Fruit fly (Drosophila melanogaster) whole organism, pupa: ENCODE data around the gene CG1271.

Experiments
- CG10348 ChIP-seq: fragments of 200-800 bp; sonication (Bioruptor generic); IDR thresholded peaks from 2 replicates; pipeline ENCODE4 v1.3.6; 2022; ENCODE audit warnings: missing biosample characterization, missing genetic modification characterization
- CG12605 ChIP-seq: fragments of 200-800 bp; sonication (Bioruptor generic); IDR thresholded peaks from 2 replicates; pipeline ENCODE4 v1.3.6; 2022; ENCODE audit warnings: missing biosample characterization, missing genetic modification characterization
- CG13204 ChIP-seq: fragments of 200-800 bp; sonication (Bioruptor generic); optimal IDR thresholded peaks from 2 replicates; lab custom pipeline; 2018; ENCODE audit warnings: missing biosample characterization, mild to moderate bottlenecking, missing genetic modification characterization, moderate library complexity
- CG14655 ChIP-seq: fragments of 200-800 bp; sonication (Bioruptor generic); optimal IDR thresholded peaks from 3 replicates; lab custom pipeline; 2017; ENCODE audit warnings: mild to moderate bottlenecking, missing biosample characterization, missing genetic modification reagents, missing genetic modification characterization
- CG15710 ChIP-seq: fragments of 200-800 bp; sonication (Bioruptor generic); optimal IDR thresholded peaks from 2 replicates; lab custom pipeline; 2018; ENCODE audit warnings: missing biosample characterization, mild to moderate bottlenecking, missing genetic modification characterization, moderate library complexity
- CG17806 ChIP-seq: fragments of 200-800 bp; sonication (Bioruptor generic); optimal IDR thresholded peaks from 2 replicates; lab custom pipeline; 2018; ENCODE audit warnings: missing biosample characterization, mild to moderate bottlenecking, missing genetic modification characterization, moderate library complexity
- CG32121 ChIP-seq: fragments of 200-800 bp; sonication (Bioruptor generic); IDR thresholded peaks from 2 replicates; pipeline ENCODE4 v1.3.6; 2022; ENCODE audit warnings: missing biosample characterization, missing genetic modification characterization
- CG34367 ChIP-seq: fragments of 200-800 bp; sonication (Bioruptor generic); optimal IDR thresholded peaks from 2 replicates; lab custom pipeline; 2018; ENCODE audit warnings: missing biosample characterization, mild to moderate bottlenecking, missing genetic modification characterization
- CG4496 ChIP-seq: fragments of 200-800 bp; sonication (Bioruptor generic); IDR thresholded peaks from 3 replicates; pipeline ENCODE4 v1.3.6; 2022; ENCODE audit warnings: missing biosample characterization, missing genetic modification characterization
- CG8159 ChIP-seq: fragments of 200-800 bp; sonication (Bioruptor generic); optimal IDR thresholded peaks from 3 replicates; lab custom pipeline; 2018; ENCODE audit warnings: missing biosample characterization, mild to moderate bottlenecking, missing genetic modification characterization, moderate library complexity
- CG8301 ChIP-seq: fragments of 200-800 bp; sonication (Bioruptor generic); optimal IDR thresholded peaks from 2 replicates; lab custom pipeline; 2018; ENCODE audit warnings: missing biosample characterization, mild to moderate bottlenecking, missing genetic modification characterization
- CG9948 ChIP-seq: fragments of 200-800 bp; sonication (Bioruptor generic); optimal IDR thresholded peaks from 2 replicates; lab custom pipeline; 2018; ENCODE audit warnings: missing biosample characterization, mild to moderate bottlenecking, missing genetic modification characterization, moderate library complexity
- D1 ChIP-seq: fragments of 200-800 bp; sonication (Bioruptor generic); optimal IDR thresholded peaks from 2 replicates; lab custom pipeline; 2018; ENCODE audit warnings: missing biosample characterization, mild to moderate bottlenecking, missing genetic modification characterization, moderate library complexity
- EcR ChIP-seq: fragments of 200-800 bp; sonication (Bioruptor generic); optimal IDR thresholded peaks from 3 replicates; lab custom pipeline; 2019; ENCODE audit warnings: missing biosample characterization, missing genetic modification characterization, mild to moderate bottlenecking, moderate library complexity, missing genetic modification reagents
- Ets98B ChIP-seq: fragments of 200-800 bp; sonication (Bioruptor generic); IDR thresholded peaks from 2 replicates; pipeline ENCODE4 v1.3.6; 2022; ENCODE audit warnings: missing biosample characterization, missing genetic modification characterization
- Pif1A ChIP-seq: fragments of 200-800 bp; sonication (Bioruptor generic); optimal IDR thresholded peaks from 3 replicates; lab custom pipeline; 2016; ENCODE audit warnings: missing biosample characterization, missing genetic modification characterization
- Pif1B ChIP-seq: fragments of 200-800 bp; sonication (Bioruptor generic); optimal IDR thresholded peaks from 3 replicates; lab custom pipeline; 2016; ENCODE audit warnings: missing biosample characterization, missing genetic modification characterization
- Snoo ChIP-seq: fragments of 200-800 bp; sonication (Bioruptor generic); optimal IDR thresholded peaks from 3 replicates; lab custom pipeline; 2017; ENCODE audit warnings: missing biosample characterization, mild to moderate bottlenecking, missing genetic modification characterization, inconsistent platforms
- fd96Ca ChIP-seq: fragments of 200-800 bp; sonication (Bioruptor generic); IDR thresholded peaks from 3 replicates; pipeline ENCODE4 v1.3.6; 2022; ENCODE audit warnings: missing biosample characterization, missing genetic modification characterization
- gl ChIP-seq: fragments of 200-800 bp; sonication (Bioruptor generic); optimal IDR thresholded peaks from 2 replicates; lab custom pipeline; 2018; ENCODE audit warnings: missing biosample characterization, mild to moderate bottlenecking, missing genetic modification characterization
- rn ChIP-seq: fragments of 200-800 bp; sonication (Bioruptor generic); IDR thresholded peaks from 2 replicates; pipeline ENCODE4 v1.3.6; 2022; ENCODE audit warnings: missing biosample characterization, missing genetic modification characterization

CG1271 gene

dm6 chr3L:3081146-3081872, 29.0 kb downstream of the CG1271 start:
- TF ChIP-seq CG8301, result peak; percentile 98
- peak; percentile 97 for TF ChIP-seq D1 (tag; lab: Kevin White, UChicago)
- TF ChIP-seq CG32121, result peak; percentile 99
- TF ChIP-seq gl (tag; lab: Kevin White, UChicago), result peak; percentile 96
- TF ChIP-seq Pif1B (GFP tag; lab: Kevin White, UChicago), result peak; percentile 99
- peak; percentile 45 for TF ChIP-seq EcR (GFP tag; lab: Kevin White, UChicago)
- TF ChIP-seq CG9948 (tag; lab: Kevin White, UChicago), result peak; percentile 98
- peak; percentile 99 for TF ChIP-seq Snoo
- peak; percentile 98 for TF ChIP-seq CG12605
- peak; percentile 97 for TF ChIP-seq CG13204 (GFP tag; lab: Kevin White, UChicago)
- peak; percentile 95 for TF ChIP-seq CG15710 (tag; lab: Kevin White, UChicago)
- TF ChIP-seq CG34367 (tag; lab: Kevin White, UChicago), result peak; percentile 98
- peak; percentile 99 for TF ChIP-seq CG4496 (GFP tag; lab: Robert Waterston, UW)
- peak; percentile 97 for TF ChIP-seq CG8159
- peak; percentile 97 for TF ChIP-seq CG14655 (GFP tag; lab: Kevin White, UChicago)
- TF ChIP-seq fd96Ca (GFP tag; lab: Robert Waterston, UW), result peak; percentile 99
- TF ChIP-seq CG10348, result peak; percentile 87
- peak; percentile 98 for TF ChIP-seq CG17806 (tag; lab: Kevin White, UChicago)
- peak; percentile 95 for TF ChIP-seq rn (GFP tag; lab: Robert Waterston, UW)
- peak; percentile 99 for TF ChIP-seq Ets98B (GFP tag; lab: Robert Waterston, UW)
- peak; percentile 99 for TF ChIP-seq Pif1A (GFP tag; lab: Kevin White, UChicago)
- TF ChIP-seq, all 21 proteins: peak for 21

- TF ChIP-seq CG14655 (GFP tag; lab: Kevin White, UChicago) (no peak), Snoo (no peak)
These were observed 29.7 kb downstream of the CG1271 start for dm6 chr3L:3081966-3082516.

- TF ChIP-seq Ets98B (GFP tag; lab: Robert Waterston, UW) (0 out of 2 replicates have a peak, but pooled peaks have one; percentile 21), CG4496 (GFP tag; lab: Robert Waterston, UW) (no peak)
- TF ChIP-seq, all 21 proteins: peak for 1
These were observed 31.2 kb downstream of the CG1271 start for dm6 chr3L:3083329-3084083.

dm6 chr3L:3089012-3089411, 36.7 kb downstream of the CG1271 start:
- TF ChIP-seq Snoo (no peak), CG8301 (no peak), Pif1B (GFP tag; lab: Kevin White, UChicago) (no peak), CG8159 (no peak), CG34367 (tag; lab: Kevin White, UChicago) (no peak), CG13204 (GFP tag; lab: Kevin White, UChicago) (no peak), CG14655 (GFP tag; lab: Kevin White, UChicago) (no peak), EcR (GFP tag; lab: Kevin White, UChicago) (no peak), CG32121 (no peak), CG10348 (no peak), Pif1A (GFP tag; lab: Kevin White, UChicago) (no peak), D1 (tag; lab: Kevin White, UChicago) (no peak), fd96Ca (GFP tag; lab: Robert Waterston, UW) (no peak), Ets98B (GFP tag; lab: Robert Waterston, UW) (no peak), CG12605 (no peak), rn (GFP tag; lab: Robert Waterston, UW) (no peak), CG15710 (tag; lab: Kevin White, UChicago) (no peak), CG17806 (tag; lab: Kevin White, UChicago) (no peak), CG9948 (tag; lab: Kevin White, UChicago) (no peak)

- TF ChIP-seq CG12605, result peak; percentile 17; the same call in 1 of the 2 replicates
- TF ChIP-seq EcR (GFP tag; lab: Kevin White, UChicago), result peak; percentile 6
- TF ChIP-seq Ets98B (GFP tag; lab: Robert Waterston, UW), result peak; percentile 19; the same call in 1 of the 2 replicates
- TF ChIP-seq rn (GFP tag; lab: Robert Waterston, UW), result no peak
- 0 out of 2 replicates have a peak, but pooled peaks have one; percentile 25 for TF ChIP-seq CG32121
- TF ChIP-seq gl (tag; lab: Kevin White, UChicago), result no peak
- TF ChIP-seq, all 21 proteins: peak for 4
These were observed 38.4 kb downstream of the CG1271 start for dm6 chr3L:3090581-3091345.
